Worm (Caenorhabditis elegans): ENCODE results near the gene srj-8.

DNA sequence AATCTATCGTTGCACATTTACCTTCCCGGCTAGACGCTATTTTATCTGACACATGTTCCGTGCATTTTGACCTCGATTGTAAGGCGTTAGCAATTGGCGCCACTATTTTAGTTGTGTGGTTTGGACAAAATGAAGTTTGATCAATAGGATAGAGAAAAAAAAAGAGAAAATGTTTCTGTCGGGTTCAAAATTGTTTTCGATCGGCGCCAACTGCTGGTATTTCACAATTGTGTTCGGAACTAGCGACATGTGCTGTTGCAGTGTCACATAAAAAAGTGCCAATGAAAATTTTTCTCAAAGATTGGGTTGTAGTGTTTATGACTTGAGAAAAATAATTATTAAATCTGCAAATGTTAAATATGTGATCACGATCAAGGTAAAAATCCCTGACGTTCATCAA, 31.5 kb downstream of the srj-8 start:
- no peak for TF ChIP-seq nhr-11 (tag; optimal IDR thresholded peaks at IDR 0.05)
- no peak for TF ChIP-seq aly-2 (tag; optimal IDR thresholded peaks at IDR 0.05)
- no peak for TF ChIP-seq ceh-28 (tag; optimal IDR thresholded peaks at IDR 0.05)

Measured in whole organism, L3 larva.